Fruit fly (Drosophila melanogaster): Measurements from ENCODE around the gene CG12483.

The CG12483 gene

DNA sequence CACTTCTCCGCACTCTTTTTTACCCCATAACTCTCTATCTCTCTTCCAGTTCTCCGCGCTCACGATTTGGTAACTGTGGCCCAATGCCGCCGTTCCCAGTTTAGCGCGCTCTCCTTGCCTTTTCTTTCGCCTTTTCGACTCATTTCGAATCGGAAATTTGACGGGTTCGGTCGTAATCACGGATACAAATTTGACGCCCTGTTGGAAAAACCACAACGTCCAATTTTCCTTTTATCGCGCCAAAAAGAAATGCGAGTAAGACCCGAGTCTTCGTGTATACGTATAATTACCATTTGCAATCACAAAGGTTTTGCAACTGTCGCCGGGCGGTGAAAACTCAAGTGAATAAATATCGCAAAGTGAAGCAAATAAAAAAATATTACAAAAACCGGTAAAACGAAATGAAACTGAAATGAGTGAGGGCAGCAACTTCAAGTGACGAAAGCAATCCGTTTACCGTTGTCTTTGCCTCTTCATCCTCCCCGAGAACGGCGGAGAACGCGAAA, 31.2 kb upstream of the CG12483 start, which contains the start of gene Pdk1 (continued):
- TF ChIP-seq Sox102F (GFP tag; optimal IDR thresholded peaks at IDR 0.05) (peak; percentile 21), Sox14 (GFP tag; optimal IDR thresholded peaks at IDR 0.05) (peak; percentile 35), CG4318 (GFP tag; optimal IDR thresholded peaks at IDR 0.05) (no peak), topi (GFP tag; optimal IDR thresholded peaks at IDR 0.05) (peak; percentile 39), cyc (GFP tag; optimal IDR thresholded peaks at IDR 0.05) (no peak)

- TF ChIP-seq Eip93F (GFP tag; optimal IDR thresholded peaks at IDR 0.05) (no peak), spab (GFP tag; optimal IDR thresholded peaks at IDR 0.05) (no peak), cyc (GFP tag; optimal IDR thresholded peaks at IDR 0.05) (no peak), CG6163 (GFP tag; IDR thresholded peaks at IDR 0.05) (peak; percentile 69; the same call in 2 of the 3 replicates), Blimp-1 (GFP tag; optimal IDR thresholded peaks at IDR 0.05) (peak; percentile 13), Sox15 (GFP tag; optimal IDR thresholded peaks at IDR 0.05) (no peak), lz (GFP tag; optimal IDR thresholded peaks at IDR 0.05) (no peak), pdm3 (GFP tag; optimal IDR thresholded peaks at IDR 0.05) (no peak), CG8319 (GFP tag; optimal IDR thresholded peaks at IDR 0.05) (no peak), CG8632 (GFP tag; optimal IDR thresholded peaks at IDR 0.05) (no peak), Gug (GFP tag; IDR thresholded peaks at IDR 0.05) (no peak), svp (GFP tag) (peak; percentile 59), CG3032 (tag; optimal IDR thresholded peaks at IDR 0.05) (no peak), CG1621 (tag; optimal IDR thresholded peaks at IDR 0.05) (peak; percentile 82), Met (GFP tag; optimal IDR thresholded peaks at IDR 0.05) (peak; percentile 10), Ets96B (tag; optimal IDR thresholded peaks at IDR 0.05) (no peak), acj6 (GFP tag; optimal IDR thresholded peaks at IDR 0.05) (no peak), CG3919 (GFP tag; optimal IDR thresholded peaks at IDR 0.05) (peak; percentile 29), CG4318 (GFP tag; optimal IDR thresholded peaks at IDR 0.05) (no peak), CG6854 (GFP tag; optimal IDR thresholded peaks at IDR 0.05) (peak; percentile 91), Smox (GFP tag; optimal IDR thresholded peaks at IDR 0.05) (no peak), Hr38 (GFP tag; optimal IDR thresholded peaks at IDR 0.05) (no peak), Sox102F (GFP tag; optimal IDR thresholded peaks at IDR 0.05) (no peak), CG6792 (GFP tag; optimal IDR thresholded peaks at IDR 0.05) (no peak), CG31627 (GFP tag; optimal IDR thresholded peaks at IDR 0.05) (no peak), CG10669 (GFP tag; optimal IDR thresholded peaks at IDR 0.05) (no peak), CG11294 (GFP tag; IDR thresholded peaks at IDR 0.05) (no peak), CG34406 (GFP tag; optimal IDR thresholded peaks at IDR 0.05) (no peak), CG6276 (GFP tag; optimal IDR thresholded peaks at IDR 0.05) (peak; percentile 7), Hr4 (GFP tag; optimal IDR thresholded peaks at IDR 0.05) (peak; percentile 13), fd85E (GFP tag; optimal IDR thresholded peaks at IDR 0.05) (no peak), CG6808 (GFP tag; optimal IDR thresholded peaks at IDR 0.05) (no peak), salr (GFP tag; optimal IDR thresholded peaks at IDR 0.05) (no peak), vri (GFP tag; optimal IDR thresholded peaks at IDR 0.05) (peak; percentile 67), Ets21C (GFP tag; optimal IDR thresholded peaks at IDR 0.05) (no peak), CG8119 (GFP tag; IDR thresholded peaks at IDR 0.05) (peak; percentile 29; the same call in 1 of the 3 replicates), Eip78C (GFP tag) (peak; percentile 74), dsx (GFP tag; optimal IDR thresholded peaks at IDR 0.05; ENCODE audit: poor library complexity, severe bottlenecking) (peak; percentile 17), CG32006 (GFP tag; optimal IDR thresholded peaks at IDR 0.05) (peak; percentile 10), Hr39 (GFP tag; optimal IDR thresholded peaks at IDR 0.05) (no peak), Eip75B (GFP tag; optimal IDR thresholded peaks at IDR 0.05) (peak; percentile 31), fkh (GFP tag; optimal IDR thresholded peaks at IDR 0.05) (peak; percentile 44), CG10631 (GFP tag; optimal IDR thresholded peaks at IDR 0.05) (no peak), CG11902 (GFP tag; optimal IDR thresholded peaks at IDR 0.05) (no peak), esn (GFP tag; optimal IDR thresholded peaks at IDR 0.05) (no peak), CG7368 (GFP tag; optimal IDR thresholded peaks at IDR 0.05) (no peak)
These were observed 30.3 kb upstream of the CG12483 start for dm6 chr3L:128295-129117.
